Worm (Caenorhabditis elegans) whole organism, L3 larva: ENCODE measurements around the gene mrps-22.

Experiments used
- ama-1 ChIP-seq: fragments of 150-350 bp; optimal IDR thresholded peaks from 2 replicates; lab custom pipeline; 2018
- daf-12 ChIP-seq: fragments of 150-350 bp; optimal IDR thresholded peaks from 2 replicates; lab custom pipeline; 2014; ENCODE audit warnings: missing biosample characterization, missing genetic modification reagents, missing genetic modification characterization
- mdl-1 ChIP-seq: fragments of 150-350 bp; optimal IDR thresholded peaks from 2 replicates; lab custom pipeline; 2014; ENCODE audit warnings: missing biosample characterization, missing genetic modification characterization
- nhr-12 ChIP-seq: fragments of 150-350 bp; optimal IDR thresholded peaks from 2 replicates; lab custom pipeline; 2014; ENCODE audit warnings: missing biosample characterization, missing genetic modification characterization
- nhr-23 ChIP-seq: fragments of 150-350 bp; optimal IDR thresholded peaks from 2 replicates; lab custom pipeline; 2014; ENCODE audit warnings: missing biosample characterization, missing genetic modification reagents, missing genetic modification characterization
- nhr-28 ChIP-seq: fragments of 150-350 bp; optimal IDR thresholded peaks from 2 replicates; lab custom pipeline; 2014; ENCODE audit warnings: missing biosample characterization, missing genetic modification characterization
- nhr-76 ChIP-seq: fragments of 150-350 bp; sonication (generic microtip); optimal IDR thresholded peaks from 5 replicates; lab custom pipeline; 2014; ENCODE audit warnings: missing biosample characterization, missing genetic modification characterization
- pqm-1 ChIP-seq: fragments of 150-350 bp; optimal IDR thresholded peaks from 2 replicates; lab custom pipeline; 2017; ENCODE audit warnings: missing biosample characterization, missing genetic modification characterization, inconsistent platforms
- snpc-4 ChIP-seq: fragments of 150-350 bp; optimal IDR thresholded peaks from 2 replicates; lab custom pipeline; 2014; ENCODE audit warnings: missing biosample characterization, missing genetic modification characterization
- zag-1 ChIP-seq: fragments of 150-350 bp; optimal IDR thresholded peaks from 2 replicates; lab custom pipeline; 2014; ENCODE audit warnings: missing biosample characterization, missing genetic modification characterization

DNA sequence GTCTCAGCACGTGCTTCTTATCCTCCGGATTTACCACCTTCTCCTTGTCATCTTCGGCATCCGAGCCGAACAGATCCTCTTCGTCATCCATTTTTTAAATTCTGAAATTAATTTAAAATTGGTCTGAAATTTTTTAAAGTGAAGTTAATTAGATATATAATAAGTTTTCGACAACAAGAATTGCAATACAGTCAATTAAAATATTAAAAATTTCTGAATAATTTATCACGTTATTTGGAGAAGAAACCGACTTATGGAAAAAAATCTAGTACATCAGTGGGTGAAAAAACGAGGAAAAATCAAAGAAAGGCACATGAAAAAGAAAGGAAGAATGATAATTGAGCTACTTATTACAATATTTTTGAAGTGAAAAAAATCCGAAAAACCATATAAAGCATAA is 23.1 kb downstream of the mrps-22 start, which contains the start of gene taf-13:
- TF ChIP-seq zag-1 (tag; lab: Kevin White, UChicago) (no peak), nhr-23 (no peak), nhr-76 (tag; lab: Kevin White, UChicago) (no peak), nhr-12 (tag; lab: Kevin White, UChicago) (no peak), nhr-28 (tag; lab: Kevin White, UChicago) (no peak), ama-1 (lab: Kevin White, UChicago) (no peak), mdl-1 (tag; lab: Kevin White, UChicago) (no peak), pqm-1 (no peak), daf-12 (tag; lab: Kevin White, UChicago) (no peak), snpc-4 (no peak)
